Fruit fly (Drosophila melanogaster): ENCODE results near the gene TyrR.

TyrR gene

dm6 chr3R:17776952-17777407 lies 14.0 kb upstream of the TyrR start (continued):
- TF ChIP-seq Dip3 (GFP tag; optimal IDR thresholded peaks at IDR 0.05) (no peak), lbe (GFP tag; optimal IDR thresholded peaks at IDR 0.05) (no peak), grn (GFP tag; optimal IDR thresholded peaks at IDR 0.05) (no peak), CG14441 (GFP tag; IDR thresholded peaks at IDR 0.05) (peak; percentile 33; the same call in 1 of the 2 replicates), klu (GFP tag; IDR thresholded peaks at IDR 0.05) (no peak), Ravus (GFP tag; IDR thresholded peaks at IDR 0.05) (no peak), CHES-1-like (GFP tag; optimal IDR thresholded peaks at IDR 0.05) (no peak), Gsc (GFP tag; IDR thresholded peaks at IDR 0.05) (no peak), hkb (optimal IDR thresholded peaks at IDR 0.05) (no peak), hkb (GFP tag; IDR thresholded peaks at IDR 0.05) (no peak), gsb-n (tag; optimal IDR thresholded peaks at IDR 0.05) (no peak), sisA (GFP tag; IDR thresholded peaks at IDR 0.05) (0 out of 2 replicates have a peak, but pooled peaks have one; percentile 10), CG5245 (GFP tag; optimal IDR thresholded peaks at IDR 0.05) (no peak), CG4424 (GFP tag; optimal IDR thresholded peaks at IDR 0.05) (peak; percentile 7), Dad (GFP tag; optimal IDR thresholded peaks at IDR 0.05) (no peak), tup (GFP tag; optimal IDR thresholded peaks at IDR 0.05) (no peak), tio (GFP tag; optimal IDR thresholded peaks at IDR 0.05) (no peak), unpg (GFP tag; optimal IDR thresholded peaks at IDR 0.05) (peak; percentile 7), Antp (GFP tag; optimal IDR thresholded peaks at IDR 0.05) (peak; percentile 39), MTF-1 (GFP tag; optimal IDR thresholded peaks at IDR 0.05; ENCODE audit: borderline replicate concordance) (no peak), CG9609 (GFP tag; optimal IDR thresholded peaks at IDR 0.05) (no peak), Eip74EF (GFP tag; optimal IDR thresholded peaks at IDR 0.05) (no peak), Taf1 (GFP tag; IDR thresholded peaks at IDR 0.05) (no peak), HmgD (GFP tag; optimal IDR thresholded peaks at IDR 0.05) (no peak), cg (GFP tag; optimal IDR thresholded peaks at IDR 0.05) (peak; percentile 54), Hmr (GFP tag; optimal IDR thresholded peaks at IDR 0.05) (peak; percentile 28), CG6175 (GFP tag; IDR thresholded peaks at IDR 0.05) (no peak), sr (GFP tag; IDR thresholded peaks at IDR 0.05) (peak; percentile 55; the same call in 1 of the 3 replicates), ro (GFP tag; IDR thresholded peaks at IDR 0.05) (no peak), fd102C (GFP tag; optimal IDR thresholded peaks at IDR 0.05) (no peak), hbn (GFP tag; IDR thresholded peaks at IDR 0.05; ENCODE audit: partially characterized antibody) (no peak), CG17361 (GFP tag; IDR thresholded peaks at IDR 0.05) (no peak), dati (GFP tag; IDR thresholded peaks at IDR 0.05) (no peak), Hmx (GFP tag; optimal IDR thresholded peaks at IDR 0.05) (no peak), ranshi (GFP tag; IDR thresholded peaks at IDR 0.05) (no peak), Gug (GFP tag; IDR thresholded peaks at IDR 0.05) (peak; percentile 59; the same call in 3 of the 4 replicates), slp2 (GFP tag; optimal IDR thresholded peaks at IDR 0.05) (no peak), H2.0 (GFP tag; IDR thresholded peaks at IDR 0.05) (no peak), CG11695 (GFP tag; IDR thresholded peaks at IDR 0.05) (no peak), stc (GFP tag; IDR thresholded peaks at IDR 0.05) (no peak), z (GFP tag; IDR thresholded peaks at IDR 0.05) (no peak), psq (GFP tag; optimal IDR thresholded peaks at IDR 0.05) (no peak), Drgx (GFP tag; IDR thresholded peaks at IDR 0.05) (no peak), NC2β (GFP tag; optimal IDR thresholded peaks at IDR 0.05) (no peak), shn (GFP tag; optimal IDR thresholded peaks at IDR 0.05) (no peak), CG18764 (GFP tag; optimal IDR thresholded peaks at IDR 0.05) (no peak), CrebB (tag; optimal IDR thresholded peaks at IDR 0.05) (no peak), cas (GFP tag; IDR thresholded peaks at IDR 0.05) (no peak), odd (GFP tag; optimal IDR thresholded peaks at IDR 0.05) (no peak), CG15601 (tag; optimal IDR thresholded peaks at IDR 0.05) (no peak), CG12659 (GFP tag; optimal IDR thresholded peaks at IDR 0.05) (peak; percentile 34), CG8765 (GFP tag; IDR thresholded peaks at IDR 0.05) (no peak), Hr39 (optimal IDR thresholded peaks at IDR 0.05) (no peak), vfl (GFP tag; optimal IDR thresholded peaks at IDR 0.05) (no peak)

Data from whole organism, embryonic.